Fruit fly (Drosophila melanogaster) whole organism, embryonic: ENCODE data around the gene GCC88.

Experiments
- BEAF-32 ChIP-seq: fragments of 200-800 bp; sonication (Bioruptor generic); optimal IDR thresholded peaks from 3 replicates; lab custom pipeline; 2017; ENCODE audit warnings: missing biosample characterization, missing genetic modification characterization, mild to moderate bottlenecking, moderate library complexity, missing genetic modification reagents
- CG10462 ChIP-seq: fragments of 200-800 bp; sonication (Bioruptor generic); optimal IDR thresholded peaks from 2 replicates; lab custom pipeline; 2016; ENCODE audit warnings: missing biosample characterization, missing genetic modification characterization
- CG10979 ChIP-seq: fragments of 200-800 bp; sonication (Bioruptor generic); optimal IDR thresholded peaks from 2 replicates; lab custom pipeline; 2018; ENCODE audit warnings: missing biosample characterization, mild to moderate bottlenecking, missing genetic modification characterization, moderate library complexity
- CG11085 ChIP-seq: fragments of 200-800 bp; sonication (Bioruptor generic); IDR thresholded peaks from 2 replicates; pipeline ENCODE4 v1.3.6; 2022; ENCODE audit warnings: missing biosample characterization, missing genetic modification characterization
- CG12155 ChIP-seq: fragments of 200-800 bp; sonication (Bioruptor generic); optimal IDR thresholded peaks from 3 replicates; lab custom pipeline; 2016; ENCODE audit warnings: missing biosample characterization, missing genetic modification characterization
- CG13296 ChIP-seq: fragments of 200-800 bp; sonication (Bioruptor generic); optimal IDR thresholded peaks from 3 replicates; lab custom pipeline; 2018; ENCODE audit warnings: missing biosample characterization, mild to moderate bottlenecking, missing genetic modification characterization
- CG15073 ChIP-seq: fragments of 200-800 bp; sonication (Bioruptor generic); optimal IDR thresholded peaks from 2 replicates; lab custom pipeline; 2016; ENCODE audit warnings: missing biosample characterization, missing genetic modification characterization
- CG16813 ChIP-seq: fragments of 200-800 bp; sonication (Bioruptor generic); IDR thresholded peaks from 3 replicates; pipeline ENCODE4 v1.3.6; 2022; ENCODE audit warnings: missing biosample characterization, missing genetic modification characterization; ENCODE audit not compliant: partially characterized antibody
- CG18262 ChIP-seq: fragments of 200-800 bp; optimal IDR thresholded peaks from 3 replicates; lab custom pipeline; 2019; ENCODE audit warnings: missing biosample characterization, mild to moderate bottlenecking, missing genetic modification characterization, moderate library complexity
- CG2129 ChIP-seq: fragments of 200-800 bp; sonication (Bioruptor generic); IDR thresholded peaks from 2 replicates; pipeline ENCODE4 v1.3.6; 2022; ENCODE audit warnings: missing biosample characterization, missing genetic modification characterization; ENCODE audit not compliant: partially characterized antibody
- CG30403 ChIP-seq: fragments of 200-800 bp; sonication (Bioruptor generic); optimal IDR thresholded peaks from 3 replicates; lab custom pipeline; 2016; ENCODE audit warnings: missing biosample characterization, missing genetic modification characterization
- CG32532 ChIP-seq: fragments of 200-800 bp; sonication (Bioruptor generic); IDR thresholded peaks from 2 replicates; pipeline ENCODE4 v1.3.6; 2022; ENCODE audit warnings: missing biosample characterization, missing genetic modification characterization
- CG33557 ChIP-seq: fragments of 200-800 bp; sonication (Bioruptor generic); optimal IDR thresholded peaks from 2 replicates; lab custom pipeline; 2019; ENCODE audit warnings: missing biosample characterization, mild to moderate bottlenecking, missing genetic modification characterization, moderate library complexity
- CG34422 ChIP-seq: fragments of 200-800 bp; sonication (Bioruptor generic); IDR thresholded peaks from 3 replicates; pipeline ENCODE4 v1.3.6; 2022; ENCODE audit warnings: missing biosample characterization, missing genetic modification characterization
- CG3847 ChIP-seq: fragments of 200-800 bp; sonication (Bioruptor generic); IDR thresholded peaks from 2 replicates; pipeline ENCODE4 v1.3.6; 2022; ENCODE audit warnings: missing biosample characterization, missing genetic modification characterization
- CG4424 ChIP-seq: fragments of 200-800 bp; sonication (Bioruptor generic); optimal IDR thresholded peaks from 3 replicates; lab custom pipeline; 2016; ENCODE audit warnings: missing biosample characterization, missing genetic modification characterization
- CG6654 ChIP-seq: fragments of 200-800 bp; sonication (Bioruptor generic); optimal IDR thresholded peaks from 2 replicates; lab custom pipeline; 2017; ENCODE audit warnings: missing biosample characterization, mild to moderate bottlenecking, missing genetic modification characterization
- CG8388 ChIP-seq: fragments of 200-800 bp; sonication (Bioruptor generic); optimal IDR thresholded peaks from 2 replicates; lab custom pipeline; 2019; ENCODE audit warnings: missing biosample characterization, mild to moderate bottlenecking, missing genetic modification characterization, moderate library complexity
- CG9437 ChIP-seq: fragments of 200-800 bp; sonication (Bioruptor generic); optimal IDR thresholded peaks from 2 replicates; lab custom pipeline; 2018; ENCODE audit warnings: missing biosample characterization, mild to moderate bottlenecking, missing genetic modification characterization
- Camta ChIP-seq: fragments of 200-800 bp; sonication (Bioruptor generic); optimal IDR thresholded peaks from 2 replicates; lab custom pipeline; 2016; ENCODE audit warnings: missing biosample characterization, missing genetic modification characterization
- CoRest ChIP-seq: fragments of 200-800 bp; sonication (Bioruptor generic); optimal IDR thresholded peaks from 3 replicates; lab custom pipeline; 2018; ENCODE audit warnings: missing biosample characterization, mild to moderate bottlenecking, missing genetic modification characterization, moderate library complexity
- Dll ChIP-seq: fragments of 200-800 bp; sonication (Bioruptor generic); IDR thresholded peaks from 4 replicates; pipeline ENCODE4 v1.3.6; 2022; ENCODE audit warnings: missing biosample characterization, missing genetic modification characterization; ENCODE audit not compliant: partially characterized antibody
- Eip74EF ChIP-seq, 2 experiments: fragments of 200-800 bp in 1 of 2; fragments of >200 bp in 1 of 2; sonication (Bioruptor generic) in 1 of 2; optimal IDR thresholded peaks; 2 replicates each; lab custom pipeline; 2017 to 2019; ENCODE audit warnings: missing biosample characterization in 2 of 2, missing genetic modification characterization in 2 of 2, mild to moderate bottlenecking in 1 of 2, moderate library complexity in 1 of 2
- Ets65A ChIP-seq: fragments of 200-800 bp; sonication (Bioruptor generic); peaks from one replicate; lab custom pipeline; 2016; ENCODE audit warnings: missing biosample characterization, missing genetic modification characterization
- Ets97D ChIP-seq: fragments of 200-800 bp; sonication (Bioruptor generic); optimal IDR thresholded peaks from 3 replicates; lab custom pipeline; 2016; ENCODE audit warnings: missing biosample characterization, missing genetic modification characterization
- Fer1 ChIP-seq: fragments of 200-800 bp; sonication (Bioruptor generic); optimal IDR thresholded peaks from 2 replicates; lab custom pipeline; 2017; ENCODE audit warnings: missing biosample characterization, mild to moderate bottlenecking, missing genetic modification characterization
- Fer2 ChIP-seq: fragments of 200-800 bp; sonication (Bioruptor generic); optimal IDR thresholded peaks from 2 replicates; lab custom pipeline; 2018; ENCODE audit warnings: missing biosample characterization, mild to moderate bottlenecking, missing genetic modification characterization, moderate library complexity
- Hr39 ChIP-seq: fragments of >200 bp; optimal IDR thresholded peaks from 2 replicates; lab custom pipeline; 2017
- YL-1 ChIP-seq: fragments of 200-800 bp; sonication (Bioruptor generic); optimal IDR thresholded peaks from 3 replicates; lab custom pipeline; 2017; ENCODE audit warnings: missing biosample characterization, mild to moderate bottlenecking, missing genetic modification characterization
- amos ChIP-seq: fragments of 200-800 bp; sonication (Bioruptor generic); IDR thresholded peaks from 2 replicates; pipeline ENCODE4 v1.3.6; 2022; ENCODE audit warnings: missing biosample characterization, missing genetic modification characterization; ENCODE audit not compliant: partially characterized antibody
- ara ChIP-seq: fragments of 200-800 bp; sonication (Bioruptor generic); IDR thresholded peaks from 2 replicates; pipeline ENCODE4 v1.3.6; 2022; ENCODE audit warnings: missing biosample characterization, missing genetic modification characterization
- ato ChIP-seq: fragments of 200-800 bp; sonication (Bioruptor generic); IDR thresholded peaks from 2 replicates; pipeline ENCODE4 v1.3.6; 2022; ENCODE audit warnings: missing biosample characterization, missing genetic modification characterization; ENCODE audit not compliant: partially characterized antibody
- bbx ChIP-seq: fragments of 200-800 bp; sonication (Bioruptor generic); IDR thresholded peaks from 2 replicates; pipeline ENCODE4 v1.3.6; 2022; ENCODE audit warnings: missing biosample characterization, missing genetic modification characterization; ENCODE audit not compliant: partially characterized antibody
- btn ChIP-seq: fragments of 200-800 bp; sonication (Bioruptor generic); optimal IDR thresholded peaks from 2 replicates; lab custom pipeline; 2016; ENCODE audit warnings: missing biosample characterization, missing genetic modification characterization
- cato ChIP-seq: fragments of 200-800 bp; sonication (Bioruptor generic); optimal IDR thresholded peaks from 2 replicates; lab custom pipeline; 2016; ENCODE audit warnings: missing biosample characterization, missing genetic modification characterization, borderline replicate concordance
- eve ChIP-seq, 2 experiments: fragments of >200 bp; optimal IDR thresholded peaks; 2 replicates each; lab custom pipeline; 2017; ENCODE audit warnings: missing biosample characterization in 2 of 2, missing genetic modification characterization in 2 of 2
- fd96Cb ChIP-seq: fragments of 200-800 bp; sonication (Bioruptor generic); optimal IDR thresholded peaks from 2 replicates; lab custom pipeline; 2018; ENCODE audit warnings: missing biosample characterization, mild to moderate bottlenecking, missing genetic modification characterization, moderate library complexity
- hkb ChIP-seq, 2 experiments: fragments of 200-800 bp in 1 of 2; fragments of >200 bp in 1 of 2; sonication (Bioruptor generic) in 1 of 2; IDR thresholded peaks in 1 of 2; optimal IDR thresholded peaks in 1 of 2; 2 replicates each; pipeline versions ENCODE4 v1.3.6 to Lab custom; 2017 to 2022; ENCODE audit warnings: missing biosample characterization in 1 of 2, missing genetic modification characterization in 1 of 2
- klu ChIP-seq: fragments of 200-800 bp; sonication (Bioruptor generic); IDR thresholded peaks from 2 replicates; pipeline ENCODE4 v1.3.6; 2022; ENCODE audit warnings: missing biosample characterization, missing genetic modification characterization
- nerfin-2 ChIP-seq: fragments of 200-800 bp; sonication (Bioruptor generic); IDR thresholded peaks from 2 replicates; pipeline ENCODE4 v1.3.6; 2022; ENCODE audit warnings: missing biosample characterization, missing genetic modification characterization; ENCODE audit not compliant: partially characterized antibody
- oc ChIP-seq: fragments of 200-800 bp; sonication (Bioruptor generic); optimal IDR thresholded peaks from 2 replicates; lab custom pipeline; 2018; ENCODE audit warnings: missing biosample characterization, mild to moderate bottlenecking, missing genetic modification characterization, moderate library complexity
- p53 ChIP-seq: fragments of 200-800 bp; sonication (Bioruptor generic); optimal IDR thresholded peaks from 2 replicates; lab custom pipeline; 2016; ENCODE audit warnings: missing biosample characterization, missing genetic modification characterization
- pnt ChIP-seq: fragments of 200-800 bp; sonication (Bioruptor generic); optimal IDR thresholded peaks from 3 replicates; lab custom pipeline; 2016; ENCODE audit warnings: missing biosample characterization, missing genetic modification characterization
- pzg ChIP-seq: fragments of 200-800 bp; sonication (Bioruptor generic); optimal IDR thresholded peaks from 3 replicates; lab custom pipeline; 2018; ENCODE audit warnings: missing biosample characterization, mild to moderate bottlenecking, missing genetic modification characterization, moderate library complexity
- slbo ChIP-seq: fragments of 200-800 bp; sonication (Bioruptor generic); IDR thresholded peaks from 2 replicates; pipeline ENCODE4 v1.3.6; 2022; ENCODE audit warnings: missing biosample characterization, missing genetic modification characterization
- tap ChIP-seq: fragments of 200-800 bp; optimal IDR thresholded peaks from 3 replicates; lab custom pipeline; 2019; ENCODE audit warnings: missing biosample characterization, mild to moderate bottlenecking, missing genetic modification characterization, moderate library complexity
- wor ChIP-seq: fragments of 200-800 bp; sonication (Bioruptor generic); IDR thresholded peaks from 2 replicates; pipeline ENCODE4 v1.3.6; 2022; ENCODE audit warnings: missing biosample characterization, missing genetic modification characterization
- zen ChIP-seq: fragments of 200-800 bp; sonication (Bioruptor generic); optimal IDR thresholded peaks from 3 replicates; lab custom pipeline; 2018; ENCODE audit warnings: missing biosample characterization, mild to moderate bottlenecking, missing genetic modification characterization, moderate library complexity

The GCC88 gene

DNA sequence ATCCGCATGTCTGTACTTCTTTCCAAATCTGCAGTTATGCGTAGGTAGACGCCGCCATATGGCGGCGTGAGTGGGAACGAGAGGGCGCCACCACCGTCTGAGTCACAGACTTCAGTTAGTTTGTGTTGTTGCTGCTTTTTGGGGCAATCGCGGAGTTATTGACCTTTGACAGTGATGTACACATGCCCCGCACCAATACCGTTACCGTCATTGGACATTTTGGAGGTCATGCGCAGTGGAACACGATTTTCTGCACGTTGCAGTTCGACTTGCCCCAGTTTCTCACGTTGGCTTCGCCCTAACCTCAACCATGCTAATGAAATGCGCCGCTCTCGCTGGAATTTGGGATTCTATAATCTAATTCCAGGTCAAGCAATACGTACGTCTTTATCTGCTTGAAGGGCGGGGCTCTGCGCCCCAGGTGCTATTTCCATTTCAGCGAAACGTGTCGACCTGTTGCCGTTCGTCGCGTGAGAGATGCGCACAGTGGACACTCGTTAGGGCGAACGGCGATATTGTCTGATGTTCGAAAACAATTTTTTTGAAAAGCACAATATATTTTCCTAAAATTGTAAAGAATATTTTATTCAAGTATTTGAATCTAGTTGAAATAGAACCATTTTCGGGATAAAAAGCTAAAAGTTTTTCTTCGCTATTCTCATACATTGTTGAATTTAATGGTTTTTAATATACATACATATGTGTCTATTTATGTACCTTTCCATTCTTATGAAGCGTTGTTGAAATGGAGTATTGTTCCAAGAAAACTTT is 18.9 kb downstream of the GCC88 start (continued):
- TF ChIP-seq p53 (GFP tag; lab: Kevin White, UChicago), result no peak
- TF ChIP-seq Fer1 (GFP tag; lab: Kevin White, UChicago), result peak; percentile 63
- TF ChIP-seq fd96Cb (tag; lab: Kevin White, UChicago), result peak; percentile 59
- TF ChIP-seq klu (GFP tag; lab: Robert Waterston, UW), result peak; percentile 60
- peak; percentile 98 for TF ChIP-seq Ets65A
- 0 out of 4 replicates have a peak, but pooled peaks have one; percentile 20 for TF ChIP-seq Dll (GFP tag; lab: Robert Waterston, UW)
- TF ChIP-seq ato, result no peak
- peak; percentile 88 for TF ChIP-seq CG30403 (GFP tag; lab: Kevin White, UChicago)
- TF ChIP-seq pzg (GFP tag; lab: Kevin White, UChicago), result peak; percentile 20
- TF ChIP-seq bbx (GFP tag; lab: Robert Waterston, UW), result 0 out of 2 replicates have a peak, but pooled peaks have one; percentile 31
- no peak for TF ChIP-seq Hr39 (lab: Kevin White, UChicago)
- peak; percentile 90 for TF ChIP-seq CG32532 (GFP tag; lab: Robert Waterston, UW)
- TF ChIP-seq CG10462 (GFP tag; lab: Kevin White, UChicago), result no peak
- TF ChIP-seq oc (tag; lab: Kevin White, UChicago), result no peak
- TF ChIP-seq YL-1 (GFP tag; lab: Kevin White, UChicago), result peak; percentile 57
- TF ChIP-seq Camta (GFP tag; lab: Kevin White, UChicago), result peak; percentile 34
- TF ChIP-seq Fer2 (tag; lab: Kevin White, UChicago), result peak; percentile 62
- peak; percentile 77 for TF ChIP-seq CG34422 (GFP tag; lab: Robert Waterston, UW)
- peak; percentile 30; the same call in 1 of the 2 replicates for TF ChIP-seq wor (GFP tag; lab: Robert Waterston, UW)
- TF ChIP-seq CG12155 (GFP tag; lab: Kevin White, UChicago), result peak; percentile 89
- no peak for TF ChIP-seq CG15073
- peak; percentile 65 for TF ChIP-seq CG13296 (GFP tag; lab: Kevin White, UChicago)
- peak; percentile 63 for TF ChIP-seq pnt (GFP tag; lab: Kevin White, UChicago)
- no peak for TF ChIP-seq btn
- no peak for TF ChIP-seq CG2129
- peak; percentile 79 for TF ChIP-seq CoRest (tag; lab: Kevin White, UChicago)
- peak; percentile 45 for TF ChIP-seq tap (tag; lab: Kevin White, UChicago)
- peak; percentile 90 for TF ChIP-seq slbo
- TF ChIP-seq CG6654, result peak; percentile 19
- peak; percentile 53 for TF ChIP-seq zen (tag; lab: Kevin White, UChicago)
- peak; percentile 5 for TF ChIP-seq BEAF-32
- no peak for TF ChIP-seq hkb (optimal IDR thresholded peaks at IDR 0.05; lab: Kevin White, UChicago)
- TF ChIP-seq hkb (GFP tag; IDR thresholded peaks at IDR 0.05; lab: Robert Waterston, UW), result peak; percentile 73
- peak; percentile 56 for TF ChIP-seq CG3847 (GFP tag; lab: Robert Waterston, UW)
- peak; percentile 27 for TF ChIP-seq CG33557 (GFP tag; lab: Kevin White, UChicago)
- no peak for TF ChIP-seq nerfin-2
- TF ChIP-seq ara (GFP tag; lab: Robert Waterston, UW), result peak; percentile 67
- TF ChIP-seq CG18262 (tag; lab: Kevin White, UChicago), result peak; percentile 61
- TF ChIP-seq CG16813 (GFP tag; lab: Robert Waterston, UW), result no peak
- TF ChIP-seq amos, result peak; percentile 23; the same call in 1 of the 2 replicates
- peak; percentile 37 for TF ChIP-seq CG9437 (GFP tag; lab: Kevin White, UChicago)
- peak; percentile 64 for TF ChIP-seq CG11085 (GFP tag; lab: Robert Waterston, UW)
- peak; percentile 71 for TF ChIP-seq CG4424 (GFP tag; lab: Kevin White, UChicago)
- peak; percentile 43 for TF ChIP-seq CG8388 (GFP tag; lab: Kevin White, UChicago)
- peak; percentile 30 for TF ChIP-seq Ets97D (GFP tag; lab: Kevin White, UChicago)
- TF ChIP-seq cato, result peak; percentile 6
- peak; percentile 50 for TF ChIP-seq CG10979 (tag; lab: Kevin White, UChicago)
- TF ChIP-seq eve (GFP tag; optimal IDR thresholded peaks at IDR 0.05; lab: Kevin White, UChicago), result no peak
- TF ChIP-seq Eip74EF (GFP tag; optimal IDR thresholded peaks at IDR 0.05; lab: Kevin White, UChicago), result peak in 1 of 2 experiments; percentile 8
